Worm (Caenorhabditis elegans): ENCODE measurements around the gene C07G1.7.

DNA sequence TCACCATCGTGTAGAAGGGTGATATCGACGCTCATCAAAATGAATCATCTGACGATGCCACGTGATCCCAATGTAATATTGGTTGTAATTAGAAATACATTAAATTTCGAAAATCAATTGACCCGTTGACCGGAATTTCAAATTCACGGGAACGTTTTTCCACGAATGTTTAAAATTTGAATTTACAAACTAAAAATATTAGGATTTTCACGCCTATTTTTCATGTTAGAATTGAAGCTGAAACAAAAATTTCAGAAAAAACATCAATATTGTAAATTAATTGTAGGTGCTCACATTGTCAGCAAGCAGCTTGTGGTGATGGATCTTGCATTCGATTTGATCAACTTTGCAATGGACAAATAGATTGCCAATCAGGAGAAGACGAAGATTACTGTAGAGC, 1.3 kb downstream of the C07G1.7 start, which contains the start of gene C07G1.6:
- TF ChIP-seq akir-1 (GFP tag; optimal IDR thresholded peaks at IDR 0.05) (no peak), ztf-22 (GFP tag; optimal IDR thresholded peaks at IDR 0.05) (no peak), attf-5 (GFP tag; optimal IDR thresholded peaks at IDR 0.05) (no peak), cebp-1 (GFP tag; IDR thresholded peaks at IDR 0.05) (no peak), cebp-1 (tag; optimal IDR thresholded peaks at IDR 0.05) (no peak), madf-10 (tag; optimal IDR thresholded peaks at IDR 0.05) (no peak), ceh-40 (GFP tag; IDR thresholded peaks at IDR 0.05) (no peak), let-526 (GFP tag; IDR thresholded peaks at IDR 0.05) (no peak), unc-130 (GFP tag; optimal IDR thresholded peaks at IDR 0.05) (no peak)
